Fruit fly (Drosophila melanogaster) whole organism: Measurements from ENCODE around the gene Tg.

Source experiments
- CG8478 ChIP-seq: fragments of >200 bp; optimal IDR thresholded peaks from 2 replicates; lab custom pipeline; 2018; ENCODE audit warnings: inconsistent platforms
- Dll ChIP-seq: fragments of >200 bp; optimal IDR thresholded peaks from 2 replicates; lab custom pipeline; 2017
- EcR ChIP-seq, 2 experiments: fragments of >200 bp; optimal IDR thresholded peaks; 2 replicates each; lab custom pipeline; 2017; ENCODE audit warnings: missing biosample characterization in 2 of 2, missing genetic modification characterization in 2 of 2, missing genetic modification reagents in 2 of 2
- pan ChIP-seq: fragments of >200 bp; optimal IDR thresholded peaks from 2 replicates; lab custom pipeline; 2017
- psq ChIP-seq: fragments of >200 bp; optimal IDR thresholded peaks from 2 replicates; lab custom pipeline; 2017
- usp ChIP-seq: fragments of >200 bp; optimal IDR thresholded peaks from 2 replicates; lab custom pipeline; 2017; ENCODE audit warnings: missing biosample characterization, missing genetic modification characterization, mixed read lengths

The Tg gene

DNA sequence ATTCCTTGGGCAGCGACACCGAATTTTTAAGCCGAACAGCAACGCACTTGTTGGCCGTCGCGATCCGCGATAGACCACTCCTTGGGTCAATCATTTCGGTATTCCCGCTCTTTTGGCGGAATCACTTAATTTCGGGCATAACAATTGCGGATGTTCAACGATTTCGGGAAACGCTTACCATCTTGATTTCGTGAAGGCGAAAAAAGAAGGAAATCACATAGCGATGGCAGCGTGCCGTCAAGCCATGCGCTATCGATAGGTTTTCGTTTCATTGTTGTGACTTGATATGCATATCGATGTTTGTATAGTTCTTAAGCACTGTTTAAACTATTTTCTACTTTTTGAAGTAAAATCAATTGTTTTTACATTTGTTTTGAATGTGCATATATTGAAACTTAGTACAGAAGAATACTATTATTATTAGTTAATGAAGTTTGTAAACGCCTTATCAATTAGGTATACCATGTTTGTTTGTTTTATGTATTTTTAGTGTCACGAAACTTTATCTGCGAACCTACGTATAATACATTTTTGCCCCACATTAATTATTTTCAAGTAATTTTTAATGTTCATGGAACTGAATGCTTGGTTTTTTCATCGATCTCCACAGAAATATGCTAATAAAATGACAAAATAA is 31.6 kb downstream of the Tg start, which contains the start of gene RpL36A:
Gene RpL36A, minus strand, starts transcription at position 265 of the 637 bp plus-strand sequence.
- TF ChIP-seq pan (lab: Kevin White, UChicago) (no peak), EcR (GFP tag; optimal IDR thresholded peaks at IDR 0.05; lab: Kevin White, UChicago) (no peak), psq (lab: Kevin White, UChicago) (no peak), usp (GFP tag; lab: Kevin White, UChicago) (no peak), Dll (no peak), CG8478 (no peak)

DNA sequence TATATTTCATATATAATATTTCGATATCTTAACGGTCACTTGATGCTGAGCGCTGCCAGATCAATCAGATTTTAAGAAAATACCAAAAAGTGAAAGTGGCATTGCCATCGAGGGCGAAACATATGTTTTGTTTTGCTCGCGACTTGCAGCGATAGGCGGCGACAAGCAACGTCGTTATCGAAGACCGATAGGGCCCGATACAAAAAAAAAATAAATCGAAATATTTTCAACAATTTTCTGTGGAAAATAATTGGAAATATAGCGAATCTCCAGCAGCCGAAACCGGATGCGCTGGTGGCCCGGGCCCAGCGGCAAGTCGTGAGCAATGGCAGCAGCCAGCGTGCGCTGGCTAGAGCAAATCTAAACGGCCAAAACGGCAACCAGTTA is 32.1 kb downstream of the Tg start, which contains the start of gene Megf8:
Gene Megf8, plus strand, starts transcription at position 190 of the 387 bp plus-strand sequence.
- TF ChIP-seq psq (lab: Kevin White, UChicago): no peak

DNA sequence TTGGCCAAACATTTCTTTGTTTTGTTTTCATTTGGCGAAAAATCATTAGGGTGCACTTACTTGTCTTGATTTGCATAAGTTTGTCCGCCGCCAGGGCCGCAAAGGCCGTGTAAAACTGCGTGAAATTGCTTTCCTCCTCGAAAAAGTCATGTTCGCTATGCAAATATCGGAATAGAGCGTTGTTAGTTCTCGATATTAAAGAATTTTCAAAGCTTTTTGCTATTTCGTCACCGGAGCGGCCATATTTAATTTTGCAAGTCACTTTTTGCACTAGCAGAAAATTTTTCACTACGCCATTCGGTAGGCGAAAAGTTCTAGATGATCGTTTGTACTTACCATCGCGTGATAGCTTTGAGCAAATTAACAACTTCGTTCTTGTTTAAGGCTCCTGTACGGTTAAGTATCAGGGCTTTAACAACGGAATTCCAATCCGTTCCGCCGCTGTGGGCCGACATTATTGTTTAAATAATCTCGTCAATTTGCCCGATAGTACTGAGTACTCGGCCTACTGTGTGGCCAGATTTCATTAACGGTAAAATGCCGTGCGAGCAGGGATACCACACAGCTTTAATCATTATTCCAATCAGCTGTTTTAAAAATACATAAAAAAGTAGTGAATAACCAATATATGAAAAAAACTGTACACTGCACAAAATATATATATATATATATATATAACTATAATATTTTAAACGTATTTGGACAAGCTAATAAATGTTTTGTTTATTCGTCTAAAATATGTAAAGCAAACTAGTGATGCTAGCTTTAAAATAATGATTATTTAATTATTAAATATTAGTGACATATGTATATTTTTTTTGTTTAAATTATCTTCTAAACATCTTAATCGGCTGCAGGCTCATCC is 60.1 kb downstream of the Tg start, which contains the start of gene poe:
Gene poe, minus strand, starts transcription at position 513 of the 865 bp plus-strand sequence.
- no peak for TF ChIP-seq Dll
- TF ChIP-seq usp (GFP tag; lab: Kevin White, UChicago): no peak
- TF ChIP-seq psq (lab: Kevin White, UChicago): no peak
- TF ChIP-seq pan (lab: Kevin White, UChicago): no peak
- no peak for TF ChIP-seq EcR (GFP tag; optimal IDR thresholded peaks at IDR 0.05; lab: Kevin White, UChicago)
- TF ChIP-seq CG8478: no peak

DNA sequence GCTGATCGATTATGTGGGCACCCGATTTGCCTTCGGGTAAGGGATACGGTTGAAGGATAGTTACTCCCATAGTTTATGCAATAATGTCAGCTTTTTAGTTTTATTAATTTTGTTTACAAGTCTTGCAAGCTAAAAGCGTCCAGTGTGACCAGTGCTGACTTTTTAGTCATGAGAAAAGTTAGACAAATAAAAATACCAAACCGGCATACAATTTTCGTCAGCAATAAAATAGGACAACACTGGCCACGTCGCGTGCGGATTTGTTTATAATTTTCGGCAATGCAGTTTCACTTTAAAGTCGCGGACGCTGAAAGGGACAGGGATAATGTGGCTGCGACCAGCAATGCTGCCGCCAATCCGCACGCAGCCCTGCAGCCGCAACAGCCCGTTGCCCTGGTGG is 61.5 kb downstream of the Tg start, which contains the start of the genes MED20 and Trf:
Gene MED20, minus strand, starts transcription at position 157 of the 400 bp plus-strand sequence.
Gene Trf, plus strand, starts transcription at position 204 of the 400 bp plus-strand sequence.
- TF ChIP-seq Dll (no peak), CG8478 (no peak), psq (lab: Kevin White, UChicago) (no peak), pan (lab: Kevin White, UChicago) (no peak), usp (GFP tag; lab: Kevin White, UChicago) (no peak), EcR (GFP tag; optimal IDR thresholded peaks at IDR 0.05; lab: Kevin White, UChicago) (no peak)
